Worm (Caenorhabditis elegans): ENCODE measurements around the gene M79.2.

M79.2 gene

ce11 chrX:10591208-10591782 lies 37.3 kb downstream of the M79.2 start:
- no peak for TF ChIP-seq pha-2 (tag; optimal IDR thresholded peaks at IDR 0.05)
- peak; percentile 31 for TF ChIP-seq nfya-1 (tag; optimal IDR thresholded peaks at IDR 0.05)
- no peak for TF ChIP-seq syd-9 (tag; optimal IDR thresholded peaks at IDR 0.05)
- no peak for TF ChIP-seq pha-4 (tag; optimal IDR thresholded peaks at IDR 0.05)
- TF ChIP-seq ceh-30 (tag; optimal IDR thresholded peaks at IDR 0.05): no peak
- TF ChIP-seq ceh-24 (tag; optimal IDR thresholded peaks at IDR 0.05): no peak
- TF ChIP-seq C08G9.2 (tag; optimal IDR thresholded peaks at IDR 0.05): no peak
- TF ChIP-seq unc-42 (tag; optimal IDR thresholded peaks at IDR 0.05): peak; percentile 60

- peak; percentile 4 for TF ChIP-seq ahr-1 (tag; optimal IDR thresholded peaks at IDR 0.05)
- TF ChIP-seq eyg-1 (tag; optimal IDR thresholded peaks at IDR 0.05): no peak
Observed at ce11 chrX:10590772-10591171, 37.8 kb downstream of the M79.2 start.

DNA sequence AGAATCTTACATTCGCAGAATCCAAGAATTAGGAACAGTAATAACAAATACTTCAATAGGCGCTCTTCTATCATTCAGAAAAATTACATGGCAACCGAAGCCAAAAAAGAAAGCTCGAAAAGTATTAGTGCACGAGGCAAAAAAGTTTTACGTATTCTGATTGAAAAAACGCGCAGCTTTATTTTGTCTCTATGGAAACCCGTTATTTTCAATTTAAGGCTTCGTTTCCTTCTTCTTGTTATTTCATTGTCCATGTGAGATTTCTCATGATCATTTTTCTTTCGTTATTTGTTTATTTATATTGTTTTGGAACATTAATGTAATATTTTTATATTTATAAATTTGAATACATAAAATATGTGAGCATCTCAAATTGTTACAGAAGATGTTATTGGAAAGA lies 39.1 kb downstream of the M79.2 start, which contains the start of gene F57C7.4:
Gene F57C7.4, minus strand, starts transcription at position 101 of the 400 bp plus-strand sequence.
- no peak for TF ChIP-seq lin-11 (tag; optimal IDR thresholded peaks at IDR 0.05)
- no peak for TF ChIP-seq ceh-48 (tag; optimal IDR thresholded peaks at IDR 0.05)

DNA sequence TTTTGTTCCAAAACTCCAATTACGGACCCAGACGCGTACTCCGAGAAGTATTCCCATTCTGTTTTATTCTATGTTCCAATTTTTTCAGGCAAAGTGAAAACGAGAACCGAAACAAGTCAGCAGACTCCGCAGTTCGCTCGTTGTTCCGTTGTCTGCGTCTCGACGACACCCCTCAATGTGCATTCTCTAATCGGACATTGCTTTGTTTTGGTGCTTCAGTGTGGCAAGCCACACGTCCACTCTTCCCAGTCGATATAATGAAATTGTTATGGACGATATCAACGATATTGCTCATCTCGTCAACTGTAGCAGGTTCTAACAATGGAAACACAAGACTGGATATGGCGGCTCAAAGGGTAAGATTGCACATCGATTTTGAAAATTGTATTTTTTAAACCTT lies 51.7 kb downstream of the M79.2 start, which contains the start of gene nhx-5:
Gene nhx-5, plus strand, starts transcription at position 82 of the 400 bp plus-strand sequence.
- no peak for TF ChIP-seq ceh-34 (tag; optimal IDR thresholded peaks at IDR 0.05)
- no peak for TF ChIP-seq hlh-8 (tag; optimal IDR thresholded peaks at IDR 0.05)
- TF ChIP-seq elt-4 (tag; optimal IDR thresholded peaks at IDR 0.05): no peak
- TF ChIP-seq ztf-16 (tag; optimal IDR thresholded peaks at IDR 0.05): no peak
- TF ChIP-seq zip-5 (tag; optimal IDR thresholded peaks at IDR 0.05): no peak
- no peak for TF ChIP-seq ahr-1 (tag; optimal IDR thresholded peaks at IDR 0.05)
- TF ChIP-seq dmd-4 (tag; optimal IDR thresholded peaks at IDR 0.05; ENCODE audit: borderline replicate concordance): no peak
- TF ChIP-seq Y22D7AL.16 (tag; optimal IDR thresholded peaks at IDR 0.05): no peak
- no peak for TF ChIP-seq hlh-30 (tag; optimal IDR thresholded peaks at IDR 0.05; ENCODE audit: insufficient read depth)
- no peak for TF ChIP-seq unc-3 (GFP tag; conservative IDR thresholded peaks at IDR 0.05)
- TF ChIP-seq unc-3 (tag; optimal IDR thresholded peaks at IDR 0.05): no peak
- TF ChIP-seq unc-86 (tag; optimal IDR thresholded peaks at IDR 0.05): no peak
- no peak for TF ChIP-seq eyg-1 (tag; optimal IDR thresholded peaks at IDR 0.05)
- TF ChIP-seq madf-2 (tag; optimal IDR thresholded peaks at IDR 0.05): no peak
- no peak for TF ChIP-seq gmeb-2 (tag; optimal IDR thresholded peaks at IDR 0.05)
- no peak for TF ChIP-seq rnt-1 (tag; optimal IDR thresholded peaks at IDR 0.05)
- no peak for TF ChIP-seq T23F11.4 (GFP tag; optimal IDR thresholded peaks at IDR 0.05)
- TF ChIP-seq mec-3 (tag; optimal IDR thresholded peaks at IDR 0.05; ENCODE audit: borderline replicate concordance): no peak
- TF ChIP-seq tbx-7 (tag; optimal IDR thresholded peaks at IDR 0.05): no peak
- no peak for TF ChIP-seq ceh-30 (tag; optimal IDR thresholded peaks at IDR 0.05)
- TF ChIP-seq ceh-18 (tag; optimal IDR thresholded peaks at IDR 0.05): no peak

Data from whole organism, late embryonic.